Fruit fly (Drosophila melanogaster) whole organism: Measurements from ENCODE around the gene smal.

Experiments
- Dll ChIP-seq: fragments of >200 bp; optimal IDR thresholded peaks from 2 replicates; lab custom pipeline; 2017
- psq ChIP-seq: fragments of >200 bp; optimal IDR thresholded peaks from 2 replicates; lab custom pipeline; 2017

dm6 chr2L:6169119-6169518, 9.8 kb upstream of the smal start:
- TF ChIP-seq psq (lab: Kevin White, UChicago) (no peak), Dll (lab: Kevin White, UChicago) (no peak)
